Fruit fly (Drosophila melanogaster) whole organism, wandering third instar larva: ENCODE results near the gene CG5282.

Source experiments
- Abd-B ChIP-seq: fragments of >200 bp; optimal IDR thresholded peaks from 2 replicates; lab custom pipeline; 2017; ENCODE audit warnings: missing biosample characterization, missing genetic modification characterization
- CG32264 ChIP-seq: fragments of 200-800 bp; sonication (Bioruptor generic); optimal IDR thresholded peaks from 2 replicates; lab custom pipeline; 2016; ENCODE audit warnings: missing biosample characterization, missing genetic modification characterization
- CG9705 ChIP-seq: fragments of 200-800 bp; sonication (Bioruptor generic); optimal IDR thresholded peaks from 2 replicates; lab custom pipeline; 2018; ENCODE audit warnings: missing biosample characterization, mild to moderate bottlenecking, missing genetic modification characterization
- Dfd ChIP-seq: fragments of >200 bp; optimal IDR thresholded peaks from 2 replicates; lab custom pipeline; 2017; ENCODE audit warnings: missing biosample characterization, missing genetic modification characterization
- Dif ChIP-seq: fragments of 200-275, 200-300 bp; sonication (Bioruptor generic); optimal IDR thresholded peaks from 2 replicates; lab custom pipeline; 2018; ENCODE audit warnings: missing biosample characterization, missing genetic modification characterization; ENCODE audit not compliant: partially characterized antibody
- GATAd ChIP-seq: sonication (Bioruptor generic); optimal IDR thresholded peaks from 2 replicates; lab custom pipeline; 2016; ENCODE audit warnings: missing biosample characterization, missing genetic modification characterization
- HLH106 ChIP-seq: fragments of 200-800 bp; optimal IDR thresholded peaks from 3 replicates; lab custom pipeline; 2019; ENCODE audit warnings: missing biosample characterization, mild to moderate bottlenecking, missing genetic modification characterization, moderate library complexity
- Hnf4 ChIP-seq: fragments of 200-800 bp; sonication (Bioruptor generic); optimal IDR thresholded peaks from 2 replicates; lab custom pipeline; 2016; ENCODE audit warnings: missing biosample characterization, mild to moderate bottlenecking, missing genetic modification characterization
- Hr78 ChIP-seq: fragments of >200 bp; optimal IDR thresholded peaks from 2 replicates; lab custom pipeline; 2017; ENCODE audit warnings: missing biosample characterization, missing genetic modification characterization
- Hr83 ChIP-seq: fragments of 200-300 bp; sonication (Bioruptor generic); optimal IDR thresholded peaks from 2 replicates; lab custom pipeline; 2016; ENCODE audit warnings: missing biosample characterization, mild to moderate bottlenecking, missing genetic modification characterization, moderate library complexity; ENCODE audit not compliant: poor library complexity, severe bottlenecking
- Jra ChIP-seq: sonication (Bioruptor generic); optimal IDR thresholded peaks from 2 replicates; lab custom pipeline; 2016; ENCODE audit warnings: missing biosample characterization, missing genetic modification characterization
- Mio ChIP-seq: sonication (Bioruptor generic); optimal IDR thresholded peaks from 2 replicates; lab custom pipeline; 2016; ENCODE audit warnings: missing biosample characterization, missing genetic modification characterization
- Myc ChIP-seq: fragments of >200 bp; optimal IDR thresholded peaks from 2 replicates; lab custom pipeline; 2017
- N ChIP-seq: fragments of >200 bp; optimal IDR thresholded peaks from 2 replicates; lab custom pipeline; 2018; ENCODE audit warnings: missing biosample characterization, missing external identifiers, missing genetic modification characterization
- OdsH ChIP-seq: fragments of 200-800 bp; sonication (Bioruptor generic); optimal IDR thresholded peaks from 2 replicates; lab custom pipeline; 2016; ENCODE audit warnings: missing biosample characterization, mild to moderate bottlenecking, missing genetic modification characterization
- Rel ChIP-seq, 2 experiments: fragments of 200-800 bp; sonication (Bioruptor generic) in 1 of 2; optimal IDR thresholded peaks; 2 replicates in 1 of 2; 3 replicates in 1 of 2; lab custom pipeline; 2016 to 2019; ENCODE audit warnings: mild to moderate bottlenecking in 2 of 2, missing biosample characterization in 2 of 2, missing genetic modification characterization in 2 of 2, moderate library complexity in 1 of 2
- Sp1 ChIP-seq: fragments of 200-800 bp; sonication (Bioruptor generic); optimal IDR thresholded peaks from 3 replicates; lab custom pipeline; 2019; ENCODE audit warnings: missing biosample characterization, mild to moderate bottlenecking, missing genetic modification characterization, moderate library complexity
- Vsx2 ChIP-seq: fragments of 200-300, 225-300 bp; sonication (Bioruptor generic); optimal IDR thresholded peaks from 2 replicates; lab custom pipeline; 2018; ENCODE audit warnings: missing biosample characterization, missing genetic modification characterization; ENCODE audit not compliant: partially characterized antibody
- br ChIP-seq: fragments of 200-800 bp; sonication (Bioruptor generic); optimal IDR thresholded peaks from 2 replicates; lab custom pipeline; 2016; ENCODE audit warnings: missing biosample characterization, missing genetic modification characterization
- brk ChIP-seq: fragments of 200-800 bp; sonication (Bioruptor generic); optimal IDR thresholded peaks from 2 replicates; lab custom pipeline; 2016; ENCODE audit warnings: missing biosample characterization, mild to moderate bottlenecking, missing genetic modification characterization
- dl ChIP-seq, 2 experiments: fragments of 175-275, 200-275 bp in 1 of 2; fragments of 200-275 bp in 1 of 2; sonication (Bioruptor generic); optimal IDR thresholded peaks; lab custom pipeline; 2018; ENCODE audit warnings: mild to moderate bottlenecking in 2 of 2, missing biosample characterization in 2 of 2, missing genetic modification characterization in 2 of 2, moderate library complexity in 2 of 2; ENCODE audit not compliant: partially characterized antibody in 2 of 2, insufficient read depth in 1 of 2
- dmrt93B ChIP-seq: fragments of 200-800 bp; sonication (Bioruptor generic); optimal IDR thresholded peaks from 2 replicates; lab custom pipeline; 2018; ENCODE audit warnings: missing biosample characterization, mild to moderate bottlenecking, missing genetic modification characterization
- dsf ChIP-seq: sonication (Bioruptor generic); optimal IDR thresholded peaks from 2 replicates; lab custom pipeline; 2016; ENCODE audit warnings: missing biosample characterization, missing genetic modification characterization, borderline replicate concordance
- ey ChIP-seq: fragments of 200-800 bp; sonication (Bioruptor generic); optimal IDR thresholded peaks from 2 replicates; lab custom pipeline; 2016; ENCODE audit warnings: missing biosample characterization, missing genetic modification characterization
- foxo ChIP-seq, 2 experiments: fragments of 200-800 bp; sonication (Bioruptor generic); optimal IDR thresholded peaks; 2 replicates in 1 of 2; 3 replicates in 1 of 2; lab custom pipeline; 2016 to 2017; ENCODE audit warnings: missing biosample characterization in 2 of 2, missing genetic modification characterization in 2 of 2
- fru ChIP-seq: fragments of 200-800 bp; sonication (Bioruptor generic); optimal IDR thresholded peaks from 3 replicates; lab custom pipeline; 2016; ENCODE audit warnings: missing biosample characterization, mild to moderate bottlenecking, missing genetic modification characterization
- h ChIP-seq: fragments of 200-800 bp; sonication (Bioruptor generic); optimal IDR thresholded peaks from 3 replicates; lab custom pipeline; 2016; ENCODE audit warnings: missing biosample characterization, mild to moderate bottlenecking, missing genetic modification characterization
- jim ChIP-seq: fragments of 175-275, 200-325 bp; sonication (Bioruptor generic); optimal IDR thresholded peaks from 2 replicates; lab custom pipeline; 2016; ENCODE audit warnings: missing biosample characterization, mild to moderate bottlenecking, missing genetic modification characterization
- lola ChIP-seq: fragments of >200 bp; optimal IDR thresholded peaks from 2 replicates; lab custom pipeline; 2017; ENCODE audit warnings: missing biosample characterization, missing genetic modification characterization
- pan ChIP-seq: fragments of >200 bp; optimal IDR thresholded peaks from 2 replicates; lab custom pipeline; 2017
- psq ChIP-seq: fragments of 200-800 bp; sonication (Bioruptor generic); optimal IDR thresholded peaks from 3 replicates; lab custom pipeline; 2017; ENCODE audit warnings: missing biosample characterization, mild to moderate bottlenecking, missing genetic modification characterization, moderate library complexity
- rgr ChIP-seq: fragments of 200-800 bp; sonication (Bioruptor generic); optimal IDR thresholded peaks from 3 replicates; lab custom pipeline; 2016; ENCODE audit warnings: missing biosample characterization, mild to moderate bottlenecking, missing genetic modification characterization
- sage ChIP-seq: fragments of 200-800 bp; sonication (Bioruptor generic); optimal IDR thresholded peaks from 2 replicates; lab custom pipeline; 2016; ENCODE audit warnings: missing biosample characterization, mild to moderate bottlenecking, missing genetic modification characterization
- sv ChIP-seq: fragments of 200-800 bp; sonication (Bioruptor generic); optimal IDR thresholded peaks from 3 replicates; lab custom pipeline; 2016; ENCODE audit warnings: missing biosample characterization, missing genetic modification characterization
- tai ChIP-seq: sonication (Bioruptor generic); optimal IDR thresholded peaks from 2 replicates; lab custom pipeline; 2016; ENCODE audit warnings: missing biosample characterization, missing genetic modification characterization
- usp ChIP-seq: fragments of >200 bp; optimal IDR thresholded peaks from 2 replicates; lab custom pipeline; 2017; ENCODE audit warnings: missing biosample characterization, missing genetic modification characterization
- woc ChIP-seq: sonication (Bioruptor generic); optimal IDR thresholded peaks from 2 replicates; lab custom pipeline; 2016; ENCODE audit warnings: missing biosample characterization, mild to moderate bottlenecking, missing genetic modification characterization

The CG5282 gene

dm6 chr3L:20401026-20401912, 24.6 kb downstream of the CG5282 start, which contains the start of gene trbl:
Gene trbl, minus strand, starts transcription at chr3L:20401609.
- TF ChIP-seq fru: peak; percentile 42
- TF ChIP-seq foxo (GFP tag; optimal IDR thresholded peaks at IDR 0.05; lab: Kevin White, UChicago): no peak
- TF ChIP-seq Rel (GFP tag; optimal IDR thresholded peaks at IDR 0.05; lab: Kevin White, UChicago): no peak
- TF ChIP-seq Rel (tag; optimal IDR thresholded peaks at IDR 0.05; lab: Kevin White, UChicago): peak; percentile 16
- no peak for TF ChIP-seq GATAd (GFP tag; lab: Kevin White, UChicago)
- TF ChIP-seq Myc (lab: Kevin White, UChicago): no peak
- TF ChIP-seq brk (GFP tag; lab: Kevin White, UChicago): no peak
- peak; percentile 33 for TF ChIP-seq rgr (GFP tag; lab: Kevin White, UChicago)
- TF ChIP-seq psq (GFP tag; lab: Kevin White, UChicago): peak; percentile 99
- peak; percentile 97 for TF ChIP-seq Dif (GFP tag; lab: Kevin White, UChicago)
- peak; percentile 44 for TF ChIP-seq Sp1
- peak; percentile 88 to 95 for TF ChIP-seq dl (GFP tag; optimal IDR thresholded peaks at IDR 0.05; lab: Kevin White, UChicago; ENCODE audit: insufficient read depth in 1 of 2, partially characterized antibody in 2 of 2)
- no peak for TF ChIP-seq jim
- no peak for TF ChIP-seq Dfd (GFP tag; lab: Kevin White, UChicago)
- no peak for TF ChIP-seq Abd-B
- TF ChIP-seq CG9705: no peak
- no peak for TF ChIP-seq woc (GFP tag; lab: Kevin White, UChicago)
- peak; percentile 54 for TF ChIP-seq Hr83 (GFP tag; lab: Kevin White, UChicago)
- peak; percentile 87 for TF ChIP-seq Vsx2 (GFP tag; lab: Kevin White, UChicago)
- TF ChIP-seq Jra: no peak

- TF ChIP-seq Hr83 (GFP tag; lab: Kevin White, UChicago): no peak
- TF ChIP-seq Myc (lab: Kevin White, UChicago): no peak
- no peak for TF ChIP-seq Sp1
- TF ChIP-seq, all 38 proteins: peak for 0
Observed at dm6 chr3L:20400515-20400914, 25.4 kb downstream of the CG5282 start.

- TF ChIP-seq sv (GFP tag; lab: Kevin White, UChicago) (peak; percentile 87), Rel (GFP tag; optimal IDR thresholded peaks at IDR 0.05; lab: Kevin White, UChicago) (peak; percentile 1), Rel (tag; optimal IDR thresholded peaks at IDR 0.05; lab: Kevin White, UChicago) (peak; percentile 71), dsf (GFP tag; lab: Kevin White, UChicago) (no peak), HLH106 (peak; percentile 91), br (peak; percentile 80), tai (GFP tag; lab: Kevin White, UChicago) (peak; percentile 79), GATAd (GFP tag; lab: Kevin White, UChicago) (no peak), woc (GFP tag; lab: Kevin White, UChicago) (peak; percentile 83), Mio (GFP tag; lab: Kevin White, UChicago) (peak; percentile 82), foxo (GFP tag; optimal IDR thresholded peaks at IDR 0.05; lab: Kevin White, UChicago) (peak; percentile 55 to 91), jim (peak; percentile 18), brk (GFP tag; lab: Kevin White, UChicago) (peak; percentile 83), usp (no peak), Jra (peak; percentile 71), dmrt93B (GFP tag; lab: Kevin White, UChicago) (peak; percentile 78), lola (GFP tag; lab: Kevin White, UChicago) (no peak), Sp1 (peak; percentile 93), Hr78 (GFP tag; lab: Kevin White, UChicago) (no peak), h (GFP tag; lab: Kevin White, UChicago) (peak; percentile 91), OdsH (GFP tag; lab: Kevin White, UChicago) (peak; percentile 91), Vsx2 (GFP tag; lab: Kevin White, UChicago) (no peak), psq (GFP tag; lab: Kevin White, UChicago) (peak; percentile 81), Myc (lab: Kevin White, UChicago) (no peak), N (no peak), Dfd (GFP tag; lab: Kevin White, UChicago) (no peak), Hnf4 (peak; percentile 80), CG9705 (peak; percentile 85), sage (GFP tag; lab: Kevin White, UChicago) (peak; percentile 83), Hr83 (GFP tag; lab: Kevin White, UChicago) (peak; percentile 70), fru (peak; percentile 90), ey (peak; percentile 89), pan (no peak), CG32264 (peak; percentile 49), rgr (GFP tag; lab: Kevin White, UChicago) (peak; percentile 90)
Observed at dm6 chr3L:20399550-20400109, 26.2 kb downstream of the CG5282 start.
